Worm (Caenorhabditis elegans) whole organism, young adult: Measurements from ENCODE around the gene C37H5.14.

Experiments
- C06A6.2 ChIP-seq: fragments of 200-800 bp; sonication (Bioruptor generic); conservative IDR thresholded peaks from 2 replicates; pipeline ENCODE4 v1.3.6; 2022; ENCODE audit warnings: missing genetic modification characterization, missing compliant biosample characterization
- F22D6.2 ChIP-seq: sonication (generic microtip); optimal IDR thresholded peaks from 2 replicates; lab custom pipeline; 2016; ENCODE audit warnings: mild to moderate bottlenecking, missing genetic modification characterization, missing compliant biosample characterization
- Y56A3A.18 ChIP-seq: fragments of 200-800 bp; sonication (Bioruptor generic); IDR thresholded peaks from 2 replicates; pipeline ENCODE4 v1.3.6; 2022; ENCODE audit warnings: missing genetic modification reagents, missing genetic modification characterization, missing compliant biosample characterization
- Y79H2A.3 ChIP-seq: fragments of 200-800 bp; sonication (Bioruptor generic); conservative IDR thresholded peaks from 2 replicates; pipeline ENCODE4 v1.3.6; 2022; ENCODE audit warnings: missing genetic modification reagents, missing genetic modification characterization, missing compliant biosample characterization
- ets-4 ChIP-seq: fragments of 200-800 bp; sonication (Bioruptor generic); optimal IDR thresholded peaks from 2 replicates; lab custom pipeline; 2018; ENCODE audit warnings: mild to moderate bottlenecking, missing genetic modification characterization, missing compliant biosample characterization
- let-607 ChIP-seq, 2 experiments: fragments of 200-800 bp in 1 of 2; sonication (Bioruptor generic) in 1 of 2; sonication (generic microtip) in 1 of 2; optimal IDR thresholded peaks; 2 replicates each; lab custom pipeline; 2016 to 2018; ENCODE audit warnings: mild to moderate bottlenecking in 2 of 2, missing compliant biosample characterization in 2 of 2, missing genetic modification characterization in 2 of 2, moderate library complexity in 2 of 2, missing genotype in 1 of 2
- mel-28 ChIP-seq: sonication (generic microtip); optimal IDR thresholded peaks from 2 replicates; lab custom pipeline; 2016; ENCODE audit warnings: borderline replicate concordance, mild to moderate bottlenecking, missing genetic modification characterization, missing compliant biosample characterization
- unc-62 ChIP-seq: fragments of 150-350 bp; optimal IDR thresholded peaks from 2 replicates; lab custom pipeline; 2014; ENCODE audit warnings: missing biosample characterization, missing genetic modification reagents, missing genetic modification characterization

DNA sequence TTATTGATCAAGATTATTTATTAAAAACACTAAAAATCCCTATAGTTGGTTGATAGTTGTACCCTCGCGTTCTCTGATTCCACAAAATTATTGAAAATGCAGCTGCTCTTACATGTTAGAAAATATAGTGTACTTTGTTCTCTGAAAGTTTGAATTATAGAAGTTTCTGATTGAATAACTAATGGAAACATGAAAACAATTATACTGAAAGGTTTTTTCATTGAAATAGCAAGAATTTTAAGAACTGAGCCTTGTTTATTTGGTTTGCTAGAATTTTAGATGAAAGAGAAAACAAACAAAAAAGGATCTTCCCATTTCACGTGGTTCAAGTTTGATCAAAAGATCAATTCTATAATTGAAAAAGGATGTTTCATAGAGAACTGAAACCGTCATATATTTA lies 33.4 kb upstream of the C37H5.14 start:
- no peak for TF ChIP-seq Y79H2A.3 (GFP tag; lab: Robert Waterston, UW)
- TF ChIP-seq unc-62 (GFP tag; lab: Kevin White, UChicago): no peak
- TF ChIP-seq C06A6.2: no peak
- TF ChIP-seq let-607 (tag; optimal IDR thresholded peaks at IDR 0.05; lab: Kevin White, UChicago): no peak
- no peak for TF ChIP-seq Y56A3A.18 (GFP tag; lab: Robert Waterston, UW)
- no peak for TF ChIP-seq mel-28 (tag; lab: Kevin White, UChicago)
- no peak for TF ChIP-seq ets-4 (GFP tag; lab: Kevin White, UChicago)
- TF ChIP-seq F22D6.2: no peak
